Worm (Caenorhabditis elegans) whole organism, mixed stage, embryonic: ENCODE data around the gene R08A2.5.

ENCODE experiments used
- drap-1 ChIP-seq: fragments of 200-800 bp; sonication (Bioruptor generic); optimal IDR thresholded peaks from 3 replicates; lab custom pipeline; 2018; ENCODE audit warnings: mild to moderate bottlenecking, missing genetic modification characterization, missing compliant biosample characterization
- mab-5 ChIP-seq: fragments of 150-350 bp; optimal IDR thresholded peaks from 2 replicates; lab custom pipeline; 2014; ENCODE audit warnings: missing biosample characterization, missing genetic modification characterization
- pha-4 ChIP-seq: fragments of 150-350 bp; optimal IDR thresholded peaks from 2 replicates; lab custom pipeline; 2018; ENCODE audit warnings: missing biosample characterization, missing genetic modification reagents, missing genetic modification characterization
- ztf-11 ChIP-seq: fragments of 150-350 bp; optimal IDR thresholded peaks from 2 replicates; lab custom pipeline; 2014; ENCODE audit warnings: missing biosample characterization, missing genetic modification characterization

DNA sequence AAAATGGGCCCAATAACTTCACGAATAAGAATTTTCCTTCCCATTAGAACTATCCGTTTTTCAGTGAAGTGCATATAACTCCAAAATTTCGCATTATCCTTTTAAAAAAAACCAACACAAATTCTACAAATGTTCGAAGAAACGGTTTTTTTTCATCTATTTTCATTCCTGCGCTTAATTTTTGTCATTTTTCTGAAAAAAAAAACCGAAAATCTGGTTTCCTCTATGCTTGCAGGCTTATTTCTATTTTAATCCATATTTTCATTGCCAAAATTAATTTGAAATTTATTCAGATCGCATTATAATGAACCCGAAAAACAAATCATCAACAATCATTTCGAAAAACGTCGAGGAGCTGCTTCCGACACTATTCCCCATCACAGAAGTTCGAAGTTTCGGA, 13.8 kb upstream of the R08A2.5 start, which contains the start of gene set-5:
- TF ChIP-seq ztf-11 (tag; lab: Kevin White, UChicago) (no peak), drap-1 (GFP tag; lab: Kevin White, UChicago) (no peak), pha-4 (no peak), mab-5 (tag; lab: Kevin White, UChicago) (no peak)
